Fruit fly (Drosophila melanogaster): Measurements from ENCODE around the gene Dip-C.
A peak's percentile ranks its signal among the peaks of the same experiment; 100 is the strongest.

Dip-C gene

dm6 chr3R:12451888-12452514, 38.4 kb upstream of the Dip-C start, which contains the start of gene CG5509 (continued):
- no peak for TF ChIP-seq ab (GFP tag; optimal IDR thresholded peaks at IDR 0.05)
- no peak for TF ChIP-seq Usf (GFP tag; optimal IDR thresholded peaks at IDR 0.05)
- TF ChIP-seq CG11398 (GFP tag; optimal IDR thresholded peaks at IDR 0.05): no peak
- TF ChIP-seq Meics (GFP tag; optimal IDR thresholded peaks at IDR 0.05): no peak
- no peak for TF ChIP-seq ap (GFP tag; IDR thresholded peaks at IDR 0.05)
- peak; percentile 9 for TF ChIP-seq D19A (tag; optimal IDR thresholded peaks at IDR 0.05)
- 0 out of 3 replicates have a peak, but pooled peaks have one; percentile 20 for TF ChIP-seq row (GFP tag; IDR thresholded peaks at IDR 0.05)
- TF ChIP-seq Camta (GFP tag; optimal IDR thresholded peaks at IDR 0.05): no peak
- TF ChIP-seq bbx (GFP tag; IDR thresholded peaks at IDR 0.05; ENCODE audit: partially characterized antibody): peak; percentile 46; the same call in 1 of the 2 replicates
- TF ChIP-seq Aef1 (GFP tag; IDR thresholded peaks at IDR 0.05): no peak
- TF ChIP-seq nom (GFP tag; optimal IDR thresholded peaks at IDR 0.05): peak; percentile 6
- TF ChIP-seq Hr39 (optimal IDR thresholded peaks at IDR 0.05): no peak
- no peak for TF ChIP-seq fu2 (GFP tag; optimal IDR thresholded peaks at IDR 0.05)
- TF ChIP-seq jumu (GFP tag; optimal IDR thresholded peaks at IDR 0.05): no peak
- peak; percentile 83; the same call in 2 of the 4 replicates for TF ChIP-seq chinmo (GFP tag; IDR thresholded peaks at IDR 0.05; ENCODE audit: partially characterized antibody)
- TF ChIP-seq Abd-B (GFP tag; optimal IDR thresholded peaks at IDR 0.05): no peak
- no peak for TF ChIP-seq Sin3A (optimal IDR thresholded peaks at IDR 0.05)
- no peak for TF ChIP-seq CG10267 (tag; optimal IDR thresholded peaks at IDR 0.05)
- no peak for TF ChIP-seq Dp (GFP tag; optimal IDR thresholded peaks at IDR 0.05)
- TF ChIP-seq pita (GFP tag; optimal IDR thresholded peaks at IDR 0.05): no peak
- no peak for TF ChIP-seq zen2 (GFP tag; IDR thresholded peaks at IDR 0.05; ENCODE audit: partially characterized antibody)
- peak; percentile 60 for TF ChIP-seq CG4360 (GFP tag; IDR thresholded peaks at IDR 0.05)
- TF ChIP-seq CG3838 (GFP tag; optimal IDR thresholded peaks at IDR 0.05): no peak
- no peak for TF ChIP-seq pnt (GFP tag; optimal IDR thresholded peaks at IDR 0.05)
- no peak for TF ChIP-seq CG6813 (GFP tag; optimal IDR thresholded peaks at IDR 0.05)
- TF ChIP-seq CG8359 (GFP tag; optimal IDR thresholded peaks at IDR 0.05; ENCODE audit: borderline replicate concordance): no peak
- no peak for TF ChIP-seq CG8924 (tag; optimal IDR thresholded peaks at IDR 0.05)
- peak; percentile 43 for TF ChIP-seq CG8478 (optimal IDR thresholded peaks at IDR 0.05)
- no peak for TF ChIP-seq dmrt11E (tag; optimal IDR thresholded peaks at IDR 0.05)
- no peak for TF ChIP-seq CG32532 (GFP tag; IDR thresholded peaks at IDR 0.05)
- no peak for TF ChIP-seq lilli (GFP tag; optimal IDR thresholded peaks at IDR 0.05)
- 0 out of 2 replicates have a peak, but pooled peaks have one; percentile 34 for TF ChIP-seq tna (GFP tag; IDR thresholded peaks at IDR 0.05; ENCODE audit: partially characterized antibody)
- TF ChIP-seq trem (tag; optimal IDR thresholded peaks at IDR 0.05): no peak
- peak; percentile 33; the same call in 1 of the 3 replicates for TF ChIP-seq CG34422 (GFP tag; IDR thresholded peaks at IDR 0.05)
- TF ChIP-seq en (GFP tag; optimal IDR thresholded peaks at IDR 0.05): no peak
- no peak for TF ChIP-seq seq (GFP tag; IDR thresholded peaks at IDR 0.05)
- TF ChIP-seq Ets65A (GFP tag): no peak
- no peak for TF ChIP-seq Hmr (GFP tag; optimal IDR thresholded peaks at IDR 0.05)
- peak; percentile 36 for TF ChIP-seq kni (GFP tag; optimal IDR thresholded peaks at IDR 0.05)
- no peak for TF ChIP-seq Gug (GFP tag; IDR thresholded peaks at IDR 0.05)
- TF ChIP-seq Atf3 (GFP tag; optimal IDR thresholded peaks at IDR 0.05): no peak
- TF ChIP-seq dmrt99B (tag; optimal IDR thresholded peaks at IDR 0.05): no peak
- TF ChIP-seq Drgx (GFP tag; IDR thresholded peaks at IDR 0.05): peak; percentile 50
- TF ChIP-seq CG15479 (GFP tag; optimal IDR thresholded peaks at IDR 0.05): no peak
- no peak for TF ChIP-seq jing (GFP tag; optimal IDR thresholded peaks at IDR 0.05)
- no peak for TF ChIP-seq ttk (GFP tag; IDR thresholded peaks at IDR 0.05)
- no peak for TF ChIP-seq slbo (GFP tag; IDR thresholded peaks at IDR 0.05)
- no peak for TF ChIP-seq al (GFP tag; IDR thresholded peaks at IDR 0.05)
